Worm (Caenorhabditis elegans): Measurements from ENCODE around the gene hic-1.

DNA sequence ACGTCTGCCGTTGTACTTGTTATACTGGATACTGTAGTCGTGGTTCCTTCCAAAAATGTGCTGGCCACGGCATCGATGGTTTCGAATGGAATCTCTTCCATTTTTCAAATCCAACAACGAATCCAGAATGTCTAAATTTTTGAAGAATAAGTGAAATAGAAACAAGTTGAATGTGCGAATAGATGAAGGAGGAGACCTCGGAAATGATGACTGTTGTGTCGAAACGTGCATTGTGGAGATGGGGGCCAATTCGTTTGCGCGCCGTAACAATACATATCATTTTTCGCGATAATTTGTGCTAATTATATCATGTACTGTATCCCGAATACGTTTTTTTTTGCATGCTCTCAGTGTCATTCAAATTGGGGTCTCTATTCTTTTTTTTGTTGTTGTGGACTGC lies 36.5 kb upstream of the hic-1 start, which contains the start of gene aexr-1:
- TF ChIP-seq tbp1 (GFP tag; optimal IDR thresholded peaks at IDR 0.05) (no peak), sptf-2 (GFP tag; optimal IDR thresholded peaks at IDR 0.05) (no peak)
